Fruit fly (Drosophila melanogaster): ENCODE results near the gene hwt.

hwt gene

dm6 chrX:12582984-12583869, 15.0 kb upstream of the hwt start, which contains the start of gene Pits (continued):
- TF ChIP-seq CG18619 (GFP tag; optimal IDR thresholded peaks at IDR 0.05) (peak; percentile 26), gce (GFP tag; IDR thresholded peaks at IDR 0.05) (peak; percentile 52; the same call in 2 of the 3 replicates), E2f1 (GFP tag; IDR thresholded peaks at IDR 0.05) (peak; percentile 35), usp (GFP tag; optimal IDR thresholded peaks at IDR 0.05) (no peak), ind (GFP tag; optimal IDR thresholded peaks at IDR 0.05) (no peak), pita (GFP tag; optimal IDR thresholded peaks at IDR 0.05) (peak; percentile 92), Fer3 (tag; optimal IDR thresholded peaks at IDR 0.05) (peak; percentile 25), mirr (GFP tag; optimal IDR thresholded peaks at IDR 0.05) (peak; percentile 83), Scr (GFP tag; IDR thresholded peaks at IDR 0.05; ENCODE audit: partially characterized antibody) (peak; percentile 26), grn (GFP tag; optimal IDR thresholded peaks at IDR 0.05) (peak; percentile 53), ssp (GFP tag; IDR thresholded peaks at IDR 0.05) (no peak), pzg (GFP tag; optimal IDR thresholded peaks at IDR 0.05) (peak; percentile 97), toy (GFP tag; IDR thresholded peaks at IDR 0.05) (no peak), CG10565 (GFP tag; optimal IDR thresholded peaks at IDR 0.05) (peak; percentile 18), CG13123 (GFP tag; optimal IDR thresholded peaks at IDR 0.05) (no peak), caup (GFP tag; optimal IDR thresholded peaks at IDR 0.05; ENCODE audit: severe bottlenecking) (peak; percentile 75), CG32532 (GFP tag; IDR thresholded peaks at IDR 0.05) (peak; percentile 45), CG3726 (GFP tag; IDR thresholded peaks at IDR 0.05) (no peak), CG2678 (tag; optimal IDR thresholded peaks at IDR 0.05) (peak; percentile 64), BEAF-32 (GFP tag; optimal IDR thresholded peaks at IDR 0.05) (peak; percentile 57), CG11093 (GFP tag; IDR thresholded peaks at IDR 0.05) (no peak), CG4360 (GFP tag; IDR thresholded peaks at IDR 0.05) (peak; percentile 35; the same call in 1 of the 2 replicates), CG10654 (GFP tag; optimal IDR thresholded peaks at IDR 0.05) (peak; percentile 4), gcm (GFP tag; optimal IDR thresholded peaks at IDR 0.05) (peak; percentile 53), Pdp1 (GFP tag; optimal IDR thresholded peaks at IDR 0.05) (peak; percentile 26 to 70), CG16815 (GFP tag; optimal IDR thresholded peaks at IDR 0.05) (peak; percentile 43), GATAe (GFP tag; conservative IDR thresholded peaks at IDR 0.05) (no peak; the same call in 1 of the 2 replicates), cad (GFP tag; optimal IDR thresholded peaks at IDR 0.05) (no peak), CG8089 (GFP tag; optimal IDR thresholded peaks at IDR 0.05) (no peak), chm (GFP tag; IDR thresholded peaks at IDR 0.05) (peak; percentile 82), sd (tag; optimal IDR thresholded peaks at IDR 0.05) (peak; percentile 89), CG2129 (GFP tag; IDR thresholded peaks at IDR 0.05; ENCODE audit: partially characterized antibody) (no peak), CG9876 (GFP tag; optimal IDR thresholded peaks at IDR 0.05) (no peak), h (optimal IDR thresholded peaks at IDR 0.05) (no peak), CG13894 (tag; optimal IDR thresholded peaks at IDR 0.05) (peak; percentile 66), CG11723 (GFP tag; optimal IDR thresholded peaks at IDR 0.05) (peak; percentile 15), pho (GFP tag; optimal IDR thresholded peaks at IDR 0.05) (peak; percentile 35), CG10274 (GFP tag; optimal IDR thresholded peaks at IDR 0.05) (no peak), CG30403 (GFP tag; optimal IDR thresholded peaks at IDR 0.05) (peak; percentile 34), CG32772 (GFP tag; IDR thresholded peaks at IDR 0.05) (no peak), slp2 (GFP tag; optimal IDR thresholded peaks at IDR 0.05) (no peak), Adf1 (GFP tag; IDR thresholded peaks at IDR 0.05) (peak; percentile 93), jigr1 (GFP tag; IDR thresholded peaks at IDR 0.05) (0 out of 3 replicates have a peak, but pooled peaks have one; percentile 43), CG10147 (GFP tag; optimal IDR thresholded peaks at IDR 0.05) (peak; percentile 35), CG7745 (tag; optimal IDR thresholded peaks at IDR 0.05) (no peak), Side (GFP tag; optimal IDR thresholded peaks at IDR 0.05) (peak; percentile 54), CG1602 (GFP tag; optimal IDR thresholded peaks at IDR 0.05) (peak; percentile 45), CG2889 (GFP tag; IDR thresholded peaks at IDR 0.05) (no peak), CG30431 (GFP tag; optimal IDR thresholded peaks at IDR 0.05) (no peak)
